Fruit fly (Drosophila melanogaster): ENCODE data around the gene Mnat9.

dm6 chr3R:31608438-31609188, 7.3 kb downstream of the Mnat9 start:
- TF ChIP-seq CG33213 (GFP tag; optimal IDR thresholded peaks at IDR 0.05) (no peak), CG6813 (GFP tag; optimal IDR thresholded peaks at IDR 0.05) (peak; percentile 16), dm (GFP tag; optimal IDR thresholded peaks at IDR 0.05) (no peak), MTF-1 (GFP tag; optimal IDR thresholded peaks at IDR 0.05; ENCODE audit: borderline replicate concordance) (no peak), ewg (GFP tag; optimal IDR thresholded peaks at IDR 0.05) (no peak), Hand (GFP tag; optimal IDR thresholded peaks at IDR 0.05) (peak; percentile 11), mirr (GFP tag; optimal IDR thresholded peaks at IDR 0.05) (peak; percentile 32), Sin3A (optimal IDR thresholded peaks at IDR 0.05) (no peak), CG34422 (GFP tag; IDR thresholded peaks at IDR 0.05) (no peak), CG17568 (GFP tag; optimal IDR thresholded peaks at IDR 0.05) (no peak), sna (GFP tag; IDR thresholded peaks at IDR 0.05; ENCODE audit: partially characterized antibody) (no peak)

Measured in whole organism, embryonic.